Worm (Caenorhabditis elegans): ENCODE results near the gene Y38E10A.33.

- no peak for TF ChIP-seq ztf-23 (GFP tag; IDR thresholded peaks at IDR 0.05)
- TF ChIP-seq ref-1 (GFP tag; conservative IDR thresholded peaks at IDR 0.05), result no peak
- no peak for TF ChIP-seq T22C8.4 (GFP tag; IDR thresholded peaks at IDR 0.05)
- no peak for TF ChIP-seq klf-2 (GFP tag; conservative IDR thresholded peaks at IDR 0.05)
Observed at ce11 chrII:12668148-12668547, 11.3 kb downstream of the Y38E10A.33 start.
